Fruit fly (Drosophila melanogaster): ENCODE data around the gene Arc42.
A peak's percentile ranks its signal among the peaks of the same experiment; 100 is the strongest.

Arc42 gene

dm6 chr3R:19877427-19878076, at the start of gene Arc42, which contains the start of gene CG17186:
TSS of gene Arc42 (plus strand) at chr3R:19877737.
TSS of gene CG17186 (minus strand) at chr3R:19877514.
- TF ChIP-seq Sin3A (optimal IDR thresholded peaks at IDR 0.05), result no peak
- no peak for TF ChIP-seq Myc (optimal IDR thresholded peaks at IDR 0.05)
- TF ChIP-seq ttk (optimal IDR thresholded peaks at IDR 0.05), result no peak
- TF ChIP-seq insv (optimal IDR thresholded peaks at IDR 0.05), result no peak

dm6 chr3R:19830973-19831372, 46.6 kb upstream of the Arc42 start:
- TF ChIP-seq ttk (optimal IDR thresholded peaks at IDR 0.05) (no peak), h (optimal IDR thresholded peaks at IDR 0.05) (no peak), Myc (optimal IDR thresholded peaks at IDR 0.05) (no peak), Sin3A (optimal IDR thresholded peaks at IDR 0.05) (no peak), psq (optimal IDR thresholded peaks at IDR 0.05) (no peak), insv (optimal IDR thresholded peaks at IDR 0.05) (no peak)

dm6 chr3R:19833546-19833945, 44.0 kb upstream of the Arc42 start:
- no peak for TF ChIP-seq ttk (optimal IDR thresholded peaks at IDR 0.05)
- no peak for TF ChIP-seq Sin3A (optimal IDR thresholded peaks at IDR 0.05)
- TF ChIP-seq Myc (optimal IDR thresholded peaks at IDR 0.05), result no peak
- TF ChIP-seq psq (optimal IDR thresholded peaks at IDR 0.05), result no peak
- TF ChIP-seq insv (optimal IDR thresholded peaks at IDR 0.05), result no peak
- TF ChIP-seq h (optimal IDR thresholded peaks at IDR 0.05), result no peak

- no peak for TF ChIP-seq h (optimal IDR thresholded peaks at IDR 0.05)
- TF ChIP-seq psq (optimal IDR thresholded peaks at IDR 0.05), result no peak
- TF ChIP-seq insv (optimal IDR thresholded peaks at IDR 0.05), result no peak
Measured at dm6 chr3R:19833963-19834362, 43.6 kb upstream of the Arc42 start.

dm6 chr3R:19834982-19835381, 42.6 kb upstream of the Arc42 start:
- TF ChIP-seq insv (optimal IDR thresholded peaks at IDR 0.05), result no peak
- no peak for TF ChIP-seq h (optimal IDR thresholded peaks at IDR 0.05)
- TF ChIP-seq Myc (optimal IDR thresholded peaks at IDR 0.05), result no peak
- no peak for TF ChIP-seq Sin3A (optimal IDR thresholded peaks at IDR 0.05)

dm6 chr3R:19836687-19837086, 40.9 kb upstream of the Arc42 start, which contains the start of gene bnl:
TSS of gene bnl (minus strand) at chr3R:19836817.
- TF ChIP-seq Myc (optimal IDR thresholded peaks at IDR 0.05) (no peak), h (optimal IDR thresholded peaks at IDR 0.05) (no peak), Sin3A (optimal IDR thresholded peaks at IDR 0.05) (no peak), ttk (optimal IDR thresholded peaks at IDR 0.05) (no peak), psq (optimal IDR thresholded peaks at IDR 0.05) (no peak), insv (optimal IDR thresholded peaks at IDR 0.05) (no peak)

dm6 chr3R:19838925-19839601, 38.5 kb upstream of the Arc42 start:
- no peak for TF ChIP-seq h (optimal IDR thresholded peaks at IDR 0.05)
- TF ChIP-seq Myc (optimal IDR thresholded peaks at IDR 0.05), result no peak
- no peak for TF ChIP-seq ttk (optimal IDR thresholded peaks at IDR 0.05)
- no peak for TF ChIP-seq Sin3A (optimal IDR thresholded peaks at IDR 0.05)
- no peak for TF ChIP-seq insv (optimal IDR thresholded peaks at IDR 0.05)
- TF ChIP-seq psq (optimal IDR thresholded peaks at IDR 0.05), result no peak

dm6 chr3R:19840545-19840944, 37.0 kb upstream of the Arc42 start, which contains the start of gene CG31459:
TSS of gene CG31459 (plus strand) at chr3R:19840845.
- TF ChIP-seq Myc (optimal IDR thresholded peaks at IDR 0.05), result no peak
- TF ChIP-seq psq (optimal IDR thresholded peaks at IDR 0.05), result no peak
- TF ChIP-seq h (optimal IDR thresholded peaks at IDR 0.05), result no peak
- no peak for TF ChIP-seq insv (optimal IDR thresholded peaks at IDR 0.05)
- TF ChIP-seq ttk (optimal IDR thresholded peaks at IDR 0.05), result no peak
- no peak for TF ChIP-seq Sin3A (optimal IDR thresholded peaks at IDR 0.05)

- TF ChIP-seq Myc (optimal IDR thresholded peaks at IDR 0.05) (no peak), ttk (optimal IDR thresholded peaks at IDR 0.05) (no peak), insv (optimal IDR thresholded peaks at IDR 0.05) (no peak), Sin3A (optimal IDR thresholded peaks at IDR 0.05) (no peak), h (optimal IDR thresholded peaks at IDR 0.05) (no peak), psq (optimal IDR thresholded peaks at IDR 0.05) (no peak)
Measured at dm6 chr3R:19843888-19844287, 33.6 kb upstream of the Arc42 start.

- no peak for TF ChIP-seq ttk (optimal IDR thresholded peaks at IDR 0.05)
- no peak for TF ChIP-seq h (optimal IDR thresholded peaks at IDR 0.05)
- no peak for TF ChIP-seq insv (optimal IDR thresholded peaks at IDR 0.05)
- TF ChIP-seq psq (optimal IDR thresholded peaks at IDR 0.05), result no peak
- no peak for TF ChIP-seq Sin3A (optimal IDR thresholded peaks at IDR 0.05)
- TF ChIP-seq Myc (optimal IDR thresholded peaks at IDR 0.05), result no peak
Measured at dm6 chr3R:19846870-19847590, 30.5 kb upstream of the Arc42 start, which contains the start of gene MICU3. TSS of gene MICU3 (plus strand) at chr3R:19847311.

- no peak for TF ChIP-seq h (optimal IDR thresholded peaks at IDR 0.05)
- TF ChIP-seq psq (optimal IDR thresholded peaks at IDR 0.05), result peak; percentile 57
Measured at dm6 chr3R:19847591-19848256, 29.8 kb upstream of the Arc42 start.

Measured in Kc167 (cell line).